Fruit fly (Drosophila melanogaster) whole organism, embryonic: ENCODE measurements around the gene CG13978.
A peak's percentile ranks its signal among the peaks of the same experiment; 100 is the strongest.

Source experiments
- Awh ChIP-seq: fragments of 200-800 bp; sonication (Bioruptor generic); IDR thresholded peaks from 2 replicates; pipeline ENCODE4, ENCODE4 v1.3.6; 2022; ENCODE audit warnings: missing biosample characterization, missing genetic modification characterization
- BEAF-32 ChIP-seq: fragments of 200-800 bp; sonication (Bioruptor generic); optimal IDR thresholded peaks from 3 replicates; lab custom pipeline; 2017; ENCODE audit warnings: missing biosample characterization, missing genetic modification characterization, mild to moderate bottlenecking, moderate library complexity, missing genetic modification reagents
- CG10543 ChIP-seq: fragments of 200-800 bp; sonication (Bioruptor generic); optimal IDR thresholded peaks from 3 replicates; lab custom pipeline; 2017; ENCODE audit warnings: missing biosample characterization, mild to moderate bottlenecking, missing genetic modification characterization, moderate library complexity
- CG10654 ChIP-seq: fragments of 200-800 bp; sonication (Bioruptor generic); optimal IDR thresholded peaks from 2 replicates; lab custom pipeline; 2016; ENCODE audit warnings: missing biosample characterization, missing genetic modification characterization
- CG10979 ChIP-seq: fragments of 200-800 bp; sonication (Bioruptor generic); optimal IDR thresholded peaks from 2 replicates; lab custom pipeline; 2018; ENCODE audit warnings: missing biosample characterization, mild to moderate bottlenecking, missing genetic modification characterization, moderate library complexity
- CG11093 ChIP-seq: fragments of 200-800 bp; sonication (Bioruptor generic); IDR thresholded peaks from 3 replicates; pipeline ENCODE4 v1.3.6; 2022; ENCODE audit warnings: missing biosample characterization, missing genetic modification characterization
- CG11504 ChIP-seq: fragments of 200-800 bp; sonication (Bioruptor generic); optimal IDR thresholded peaks from 3 replicates; lab custom pipeline; 2019; ENCODE audit warnings: missing biosample characterization, mild to moderate bottlenecking, missing genetic modification characterization, moderate library complexity
- CG13296 ChIP-seq: fragments of 200-800 bp; sonication (Bioruptor generic); optimal IDR thresholded peaks from 3 replicates; lab custom pipeline; 2018; ENCODE audit warnings: missing biosample characterization, mild to moderate bottlenecking, missing genetic modification characterization
- CG13624 ChIP-seq: fragments of 200-800 bp; sonication (Bioruptor generic); optimal IDR thresholded peaks from 2 replicates; lab custom pipeline; 2016; ENCODE audit warnings: missing biosample characterization, missing genetic modification characterization
- CG17568 ChIP-seq: fragments of 200-800 bp; sonication (Bioruptor generic); optimal IDR thresholded peaks from 2 replicates; lab custom pipeline; 2018; ENCODE audit warnings: missing biosample characterization, mild to moderate bottlenecking, missing genetic modification characterization, moderate library complexity
- CG2129 ChIP-seq: fragments of 200-800 bp; sonication (Bioruptor generic); IDR thresholded peaks from 2 replicates; pipeline ENCODE4 v1.3.6; 2022; ENCODE audit warnings: missing biosample characterization, missing genetic modification characterization; ENCODE audit not compliant: partially characterized antibody
- CG2199 ChIP-seq: fragments of 200-800 bp; sonication (Bioruptor generic); IDR thresholded peaks from 3 replicates; pipeline ENCODE4 v1.3.6; 2022; ENCODE audit warnings: missing biosample characterization, missing genetic modification characterization
- CG31365 ChIP-seq: fragments of 200-800 bp; sonication (Bioruptor generic); optimal IDR thresholded peaks from 2 replicates; lab custom pipeline; 2018; ENCODE audit warnings: missing biosample characterization, mild to moderate bottlenecking, missing genetic modification characterization
- CG3281 ChIP-seq: fragments of 200-800 bp; sonication (Bioruptor generic); optimal IDR thresholded peaks from 3 replicates; lab custom pipeline; 2017; ENCODE audit warnings: missing biosample characterization, mild to moderate bottlenecking, missing genetic modification characterization
- CG34376 ChIP-seq: fragments of 200-800 bp; sonication (Bioruptor generic); optimal IDR thresholded peaks from 2 replicates; lab custom pipeline; 2018; ENCODE audit warnings: missing biosample characterization, mild to moderate bottlenecking, missing genetic modification characterization
- CG4360 ChIP-seq: fragments of 200-800 bp; sonication (Bioruptor generic); IDR thresholded peaks from 2 replicates; pipeline ENCODE4 v1.3.6; 2022; ENCODE audit warnings: missing biosample characterization, missing genetic modification characterization
- CG5245 ChIP-seq: fragments of 200-800 bp; sonication (Bioruptor generic); optimal IDR thresholded peaks from 3 replicates; lab custom pipeline; 2016; ENCODE audit warnings: missing biosample characterization, missing genetic modification characterization
- CG6272 ChIP-seq: fragments of 200-800 bp; sonication (Bioruptor generic); IDR thresholded peaks from 2 replicates; pipeline ENCODE4 v1.3.6; 2022; ENCODE audit warnings: missing biosample characterization, missing genetic modification characterization
- CG7786 ChIP-seq: fragments of 200-800 bp; sonication (Bioruptor generic); optimal IDR thresholded peaks from 2 replicates; lab custom pipeline; 2016; ENCODE audit warnings: missing biosample characterization, missing genetic modification characterization
- CG7839 ChIP-seq: fragments of 200-800 bp; sonication (Bioruptor generic); optimal IDR thresholded peaks from 3 replicates; lab custom pipeline; 2018; ENCODE audit warnings: missing biosample characterization, mild to moderate bottlenecking, missing genetic modification characterization, moderate library complexity
- CG8281 ChIP-seq: fragments of 200-800 bp; sonication (Bioruptor generic); optimal IDR thresholded peaks from 2 replicates; lab custom pipeline; 2018; ENCODE audit warnings: missing biosample characterization, mild to moderate bottlenecking, missing genetic modification characterization, moderate library complexity
- CG9876 ChIP-seq: fragments of 200-800 bp; sonication (Bioruptor generic); optimal IDR thresholded peaks from 2 replicates; lab custom pipeline; 2016; ENCODE audit warnings: missing biosample characterization, missing genetic modification characterization
- Chrac-16 ChIP-seq: fragments of 200-800 bp; sonication (Bioruptor generic); optimal IDR thresholded peaks from 3 replicates; lab custom pipeline; 2016; ENCODE audit warnings: missing biosample characterization, missing genetic modification characterization
- D19B ChIP-seq: fragments of 200-800 bp; sonication (Bioruptor generic); optimal IDR thresholded peaks from 2 replicates; lab custom pipeline; 2017; ENCODE audit warnings: missing biosample characterization, mild to moderate bottlenecking, missing genetic modification characterization
- Dfd ChIP-seq, 2 experiments: fragments of >200 bp; optimal IDR thresholded peaks; 2 replicates each; lab custom pipeline; 2017; ENCODE audit warnings: missing biosample characterization in 2 of 2, missing genetic modification characterization in 2 of 2
- HLHmδ ChIP-seq: fragments of 200-800 bp; sonication (Bioruptor generic); optimal IDR thresholded peaks from 2 replicates; lab custom pipeline; 2018; ENCODE audit warnings: missing biosample characterization, mild to moderate bottlenecking, missing genetic modification characterization, moderate library complexity
- Hey ChIP-seq: fragments of 200-800 bp; sonication (Bioruptor generic); optimal IDR thresholded peaks from 3 replicates; lab custom pipeline; 2018; ENCODE audit warnings: missing biosample characterization, mild to moderate bottlenecking, missing genetic modification characterization
- Jarid2 ChIP-seq: fragments of 200-800 bp; sonication (Bioruptor generic); optimal IDR thresholded peaks from 3 replicates; lab custom pipeline; 2017; ENCODE audit warnings: mild to moderate bottlenecking, missing biosample characterization, missing genetic modification reagents, missing genetic modification characterization
- Kr ChIP-seq: fragments of 200-800 bp; sonication (Bioruptor generic); optimal IDR thresholded peaks from 2 replicates; lab custom pipeline; 2017; ENCODE audit warnings: missing biosample characterization, mild to moderate bottlenecking, missing genetic modification characterization
- Lhr ChIP-seq: fragments of 200-800 bp; sonication (Bioruptor generic); optimal IDR thresholded peaks from 3 replicates; lab custom pipeline; 2017; ENCODE audit warnings: mild to moderate bottlenecking, missing biosample characterization, missing genetic modification reagents, missing genetic modification characterization
- Neu2 ChIP-seq: fragments of 200-800 bp; sonication (Bioruptor generic); optimal IDR thresholded peaks from 3 replicates; lab custom pipeline; 2016; ENCODE audit warnings: missing biosample characterization, missing genetic modification characterization, borderline replicate concordance
- Nf-YA ChIP-seq: fragments of 200-800 bp; sonication (Bioruptor generic); IDR thresholded peaks from 2 replicates; pipeline ENCODE4 v1.3.6; 2022; ENCODE audit warnings: missing biosample characterization, missing genetic modification characterization
- Sin3A ChIP-seq: fragments of >200 bp; optimal IDR thresholded peaks from 2 replicates; lab custom pipeline; 2018
- Trl ChIP-seq, 3 experiments: fragments of >200 bp in 2 of 3; fragments of 200-800 bp in 1 of 3; sonication (Bioruptor generic) in 1 of 3; optimal IDR thresholded peaks; 2 replicates in 1 of 3; 3 replicates in 2 of 3; lab custom pipeline; 2016 to 2017; ENCODE audit warnings: missing biosample characterization in 1 of 3, missing genetic modification characterization in 1 of 3
- cas ChIP-seq: fragments of 200-800 bp; sonication (Bioruptor generic); IDR thresholded peaks from 2 replicates; pipeline ENCODE4 v1.3.6; 2022; ENCODE audit warnings: missing biosample characterization, missing genetic modification characterization
- chif ChIP-seq, 2 experiments: fragments of 200-800 bp; sonication (Bioruptor generic); optimal IDR thresholded peaks; 3 replicates each; lab custom pipeline; 2016; ENCODE audit warnings: missing biosample characterization in 2 of 2, missing genetic modification characterization in 2 of 2
- dimm ChIP-seq: fragments of 200-800 bp; sonication (Bioruptor generic); IDR thresholded peaks from 2 replicates; pipeline ENCODE4 v1.3.6; 2022; ENCODE audit warnings: missing biosample characterization, missing genetic modification characterization
- dmrt11E ChIP-seq: fragments of 200-800 bp; sonication (Bioruptor generic); optimal IDR thresholded peaks from 3 replicates; lab custom pipeline; 2018; ENCODE audit warnings: missing biosample characterization, mild to moderate bottlenecking, missing genetic modification characterization, moderate library complexity
- fd102C ChIP-seq: fragments of 200-800 bp; sonication (Bioruptor generic); optimal IDR thresholded peaks from 2 replicates; lab custom pipeline; 2018; ENCODE audit warnings: missing biosample characterization, mild to moderate bottlenecking, missing genetic modification characterization, moderate library complexity
- gce ChIP-seq: fragments of 200-800 bp; sonication (Bioruptor generic); IDR thresholded peaks from 3 replicates; pipeline ENCODE4 v1.3.6; 2022; ENCODE audit warnings: missing biosample characterization, missing genetic modification characterization
- hb ChIP-seq: fragments of 200-800 bp; sonication (Bioruptor generic); IDR thresholded peaks from 3 replicates; pipeline ENCODE4 v1.3.6; 2022; ENCODE audit warnings: missing biosample characterization, missing genetic modification characterization; ENCODE audit not compliant: partially characterized antibody
- inv ChIP-seq: fragments of 200-800 bp; sonication (Bioruptor generic); IDR thresholded peaks from 2 replicates; pipeline ENCODE4 v1.3.6; 2022; ENCODE audit warnings: missing biosample characterization, missing genetic modification characterization; ENCODE audit not compliant: partially characterized antibody
- luna ChIP-seq: fragments of 200-800 bp; sonication (Bioruptor generic); optimal IDR thresholded peaks from 2 replicates; lab custom pipeline; 2016; ENCODE audit warnings: missing biosample characterization, missing genetic modification characterization
- onecut ChIP-seq: fragments of 200-800 bp; sonication (Bioruptor generic); IDR thresholded peaks from 2 replicates; pipeline ENCODE4 v1.3.6; 2022; ENCODE audit warnings: missing biosample characterization, missing genetic modification characterization
- otp ChIP-seq: fragments of 200-800 bp; sonication (Bioruptor generic); IDR thresholded peaks from 3 replicates; pipeline ENCODE4, ENCODE4 v1.3.6; 2022; ENCODE audit warnings: missing biosample characterization, missing genetic modification characterization
- p53 ChIP-seq: fragments of 200-800 bp; sonication (Bioruptor generic); optimal IDR thresholded peaks from 2 replicates; lab custom pipeline; 2016; ENCODE audit warnings: missing biosample characterization, missing genetic modification characterization
- peb ChIP-seq: fragments of 200-800 bp; sonication (Bioruptor generic); IDR thresholded peaks from 2 replicates; pipeline ENCODE4 v1.3.6; 2022; ENCODE audit warnings: missing biosample characterization, missing genetic modification characterization
- rib ChIP-seq: fragments of 200-800 bp; sonication (Bioruptor generic); IDR thresholded peaks from 2 replicates; pipeline ENCODE4 v1.3.6; 2022; ENCODE audit warnings: missing biosample characterization, missing genetic modification characterization
- sob ChIP-seq: fragments of 200-800 bp; sonication (Bioruptor generic); IDR thresholded peaks from 2 replicates; pipeline ENCODE4 v1.3.6; 2022; ENCODE audit warnings: missing biosample characterization, missing genetic modification characterization
- stc ChIP-seq: fragments of 200-800 bp; sonication (Bioruptor generic); IDR thresholded peaks from 2 replicates; pipeline ENCODE4 v1.3.6; 2022; ENCODE audit warnings: missing biosample characterization, missing genetic modification characterization
- tgo ChIP-seq: fragments of 200-800 bp; sonication (Bioruptor generic); IDR thresholded peaks from 3 replicates; pipeline ENCODE4 v1.3.6; 2022; ENCODE audit warnings: missing biosample characterization, missing genetic modification characterization

Gene CG13978

DNA sequence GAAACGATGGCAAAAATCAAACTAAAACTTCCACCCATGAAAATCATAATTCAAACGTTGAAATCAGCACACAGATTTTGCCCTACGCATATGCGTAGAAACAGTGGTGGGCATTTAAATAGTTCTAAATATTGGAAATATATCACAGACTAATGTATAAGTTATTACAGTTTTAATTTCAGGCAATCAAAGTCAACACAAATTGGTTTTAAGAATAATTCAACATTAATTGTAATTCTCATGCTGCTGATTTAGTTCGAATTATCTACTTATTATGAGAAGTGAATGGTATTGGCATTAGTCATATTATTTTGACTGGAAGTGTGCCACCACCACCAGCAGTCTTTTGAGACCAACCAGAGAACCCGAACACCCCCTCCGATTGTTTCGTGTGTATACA is 37.3 kb upstream of the CG13978 start (continued):
- TF ChIP-seq cas = no peak
- no peak for TF ChIP-seq inv
- no peak for TF ChIP-seq CG6272
- TF ChIP-seq CG9876 (GFP tag; lab: Kevin White, UChicago) = no peak
- TF ChIP-seq CG4360 = no peak
- 0 out of 2 replicates have a peak, but pooled peaks have one; percentile 8 for TF ChIP-seq peb (GFP tag; lab: Robert Waterston, UW)
- TF ChIP-seq onecut (GFP tag; lab: Robert Waterston, UW) = no peak
- TF ChIP-seq CG10979 (tag; lab: Kevin White, UChicago) = peak; percentile 41
- no peak for TF ChIP-seq otp
- peak; percentile 65 for TF ChIP-seq CG11504 (tag; lab: Kevin White, UChicago)
- TF ChIP-seq luna = no peak
- TF ChIP-seq stc (GFP tag; lab: Robert Waterston, UW) = peak; percentile 42; the same call in 1 of the 2 replicates
- no peak for TF ChIP-seq rib (GFP tag; lab: Robert Waterston, UW)
- TF ChIP-seq CG7839 (tag; lab: Kevin White, UChicago) = peak; percentile 49
- TF ChIP-seq CG8281 = no peak
- TF ChIP-seq Nf-YA (GFP tag; lab: Robert Waterston, UW) = no peak
- no peak for TF ChIP-seq CG34376 (GFP tag; lab: Kevin White, UChicago)
- no peak for TF ChIP-seq sob (GFP tag; lab: Robert Waterston, UW)
- no peak for TF ChIP-seq chif (GFP tag; optimal IDR thresholded peaks at IDR 0.05; lab: Kevin White, UChicago)
- no peak for TF ChIP-seq dimm (GFP tag; lab: Robert Waterston, UW)
- no peak for TF ChIP-seq Sin3A (lab: Kevin White, UChicago)
- no peak for TF ChIP-seq CG10654 (GFP tag; lab: Kevin White, UChicago)
- TF ChIP-seq HLHmδ = no peak
- no peak for TF ChIP-seq CG10543
- no peak for TF ChIP-seq Dfd (GFP tag; optimal IDR thresholded peaks at IDR 0.05; lab: Kevin White, UChicago)
- no peak for TF ChIP-seq fd102C (GFP tag; lab: Kevin White, UChicago)
- no peak for TF ChIP-seq Jarid2
- no peak for TF ChIP-seq gce (GFP tag; lab: Robert Waterston, UW)
- TF ChIP-seq CG31365 (tag; lab: Kevin White, UChicago) = no peak
- TF ChIP-seq CG11093 (GFP tag; lab: Robert Waterston, UW) = no peak
- TF ChIP-seq tgo (GFP tag; lab: Robert Waterston, UW) = peak; percentile 19; the same call in 1 of the 3 replicates
- no peak for TF ChIP-seq Kr (GFP tag; lab: Kevin White, UChicago)
- TF ChIP-seq CG2129 (GFP tag; lab: Robert Waterston, UW) = no peak
- no peak for TF ChIP-seq CG2199
- TF ChIP-seq p53 (GFP tag; lab: Kevin White, UChicago) = no peak
- no peak for TF ChIP-seq hb (GFP tag; lab: Robert Waterston, UW)
- no peak for TF ChIP-seq Neu2 (GFP tag; lab: Kevin White, UChicago)
- TF ChIP-seq BEAF-32 = no peak
- no peak for TF ChIP-seq Awh
- TF ChIP-seq CG13296 (GFP tag; lab: Kevin White, UChicago) = no peak
- TF ChIP-seq CG13624 (GFP tag; lab: Kevin White, UChicago) = no peak
- no peak for TF ChIP-seq Trl (optimal IDR thresholded peaks at IDR 0.05; lab: Kevin White, UChicago)
- TF ChIP-seq Trl (GFP tag; optimal IDR thresholded peaks at IDR 0.05; lab: Kevin White, UChicago) = no peak
- TF ChIP-seq D19B (GFP tag; lab: Kevin White, UChicago) = no peak
- TF ChIP-seq Lhr (GFP tag; lab: Kevin White, UChicago) = no peak
- TF ChIP-seq Chrac-16 (GFP tag; lab: Kevin White, UChicago) = no peak
- TF ChIP-seq CG5245 = no peak
- TF ChIP-seq CG7786 (GFP tag; lab: Kevin White, UChicago) = no peak
- TF ChIP-seq Hey (tag; lab: Kevin White, UChicago) = no peak
- no peak for TF ChIP-seq CG17568 (GFP tag; lab: Kevin White, UChicago)
- peak; percentile 26 for TF ChIP-seq CG3281 (GFP tag; lab: Kevin White, UChicago)
- TF ChIP-seq dmrt11E = peak; percentile 49
